Fruit fly (Drosophila melanogaster) whole organism, prepupa: ENCODE data around the gene Eaat2.

Experiments used
- CG10631 ChIP-seq: fragments of 200-800 bp; sonication (Bioruptor generic); optimal IDR thresholded peaks from 2 replicates; lab custom pipeline; 2016; ENCODE audit warnings: missing biosample characterization, missing genetic modification characterization
- CG6808 ChIP-seq: fragments of 200-800 bp; sonication (Bioruptor generic); optimal IDR thresholded peaks from 3 replicates; lab custom pipeline; 2017; ENCODE audit warnings: missing biosample characterization, missing genetic modification characterization, mild to moderate bottlenecking, moderate library complexity, missing genetic modification reagents
- OdsH ChIP-seq: fragments of 200-800 bp; sonication (Bioruptor generic); optimal IDR thresholded peaks from 3 replicates; lab custom pipeline; 2016; ENCODE audit warnings: missing biosample characterization, missing genetic modification characterization
- spab ChIP-seq: fragments of 200-800 bp; sonication (Bioruptor generic); optimal IDR thresholded peaks from 2 replicates; lab custom pipeline; 2017; ENCODE audit warnings: missing biosample characterization, mild to moderate bottlenecking, missing genetic modification characterization, missing genetic modification reagents

DNA sequence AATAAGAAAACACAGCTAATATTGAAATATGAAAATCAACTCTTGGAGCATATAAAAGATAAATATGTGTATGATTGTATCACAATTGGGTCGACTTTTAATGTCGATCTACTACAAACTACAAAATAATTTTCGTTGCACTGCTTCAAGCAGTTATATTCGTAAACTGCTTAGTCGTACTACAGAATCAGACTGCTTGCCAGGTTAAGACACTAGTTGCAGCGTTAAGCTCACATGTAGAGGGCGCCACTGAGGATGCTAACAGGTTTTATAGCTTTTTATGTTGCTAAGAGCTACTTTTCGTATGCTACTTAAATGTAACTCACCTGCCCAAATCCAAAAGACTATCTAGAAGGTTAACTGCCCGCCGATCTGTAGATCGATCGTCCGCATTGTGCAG, 4.2 kb downstream of the Eaat2 start:
- TF ChIP-seq OdsH (GFP tag; lab: Kevin White, UChicago) (no peak), CG6808 (GFP tag; lab: Kevin White, UChicago) (no peak), CG10631 (GFP tag; lab: Kevin White, UChicago) (no peak), spab (GFP tag; lab: Kevin White, UChicago) (no peak)
